Fruit fly (Drosophila melanogaster): Measurements from ENCODE around the gene Wdr81.
A peak's percentile ranks its signal among the peaks of the same experiment; 100 is the strongest.

Gene Wdr81

dm6 chr2L:11989729-11990128 lies 31.0 kb downstream of the Wdr81 start, which contains the start of the genes zuc and dgt2 (continued):
- TF ChIP-seq crol (GFP tag; IDR thresholded peaks at IDR 0.05) (no peak), tup (GFP tag; optimal IDR thresholded peaks at IDR 0.05) (no peak), CG2889 (GFP tag; IDR thresholded peaks at IDR 0.05) (no peak), dan (GFP tag; IDR thresholded peaks at IDR 0.05) (no peak), CG14441 (GFP tag; IDR thresholded peaks at IDR 0.05) (no peak), disco-r (GFP tag; optimal IDR thresholded peaks at IDR 0.05) (no peak), Med (GFP tag) (peak; percentile 72), fru (optimal IDR thresholded peaks at IDR 0.05) (no peak), kah (GFP tag; optimal IDR thresholded peaks at IDR 0.05) (no peak), sna (GFP tag; IDR thresholded peaks at IDR 0.05; ENCODE audit: partially characterized antibody) (no peak), sqz (GFP tag; optimal IDR thresholded peaks at IDR 0.05) (no peak), CG11695 (GFP tag; IDR thresholded peaks at IDR 0.05) (no peak), CG2129 (GFP tag; IDR thresholded peaks at IDR 0.05; ENCODE audit: partially characterized antibody) (no peak), fd3F (GFP tag; optimal IDR thresholded peaks at IDR 0.05) (no peak), pho (GFP tag; optimal IDR thresholded peaks at IDR 0.05) (no peak), Spps (tag; optimal IDR thresholded peaks at IDR 0.05) (no peak), HHEX (GFP tag; optimal IDR thresholded peaks at IDR 0.05) (no peak), maf-S (GFP tag; optimal IDR thresholded peaks at IDR 0.05) (no peak), CG18619 (GFP tag; optimal IDR thresholded peaks at IDR 0.05) (no peak), CG6175 (GFP tag; IDR thresholded peaks at IDR 0.05) (no peak), Mad (GFP tag; optimal IDR thresholded peaks at IDR 0.05) (no peak), pnt (GFP tag; optimal IDR thresholded peaks at IDR 0.05) (no peak), Hsf (GFP tag; optimal IDR thresholded peaks at IDR 0.05) (no peak), CG8765 (GFP tag; IDR thresholded peaks at IDR 0.05) (no peak)

dm6 chr2L:11989210-11989609 lies 31.6 kb downstream of the Wdr81 start:
- TF ChIP-seq jumu (GFP tag; optimal IDR thresholded peaks at IDR 0.05) = no peak
- TF ChIP-seq knrl (GFP tag; IDR thresholded peaks at IDR 0.05; ENCODE audit: partially characterized antibody) = no peak
- TF ChIP-seq CG4854 (GFP tag; optimal IDR thresholded peaks at IDR 0.05) = no peak
- TF ChIP-seq CG13424 (tag; optimal IDR thresholded peaks at IDR 0.05) = no peak
- TF ChIP-seq NC2β (GFP tag; optimal IDR thresholded peaks at IDR 0.05) = no peak
- no peak for TF ChIP-seq Antp (GFP tag; optimal IDR thresholded peaks at IDR 0.05)
- no peak for TF ChIP-seq ken (GFP tag; IDR thresholded peaks at IDR 0.05)
- no peak for TF ChIP-seq bsh (GFP tag; optimal IDR thresholded peaks at IDR 0.05)
- no peak for TF ChIP-seq CG17912 (GFP tag; optimal IDR thresholded peaks at IDR 0.05)
- TF ChIP-seq CG15514 (GFP tag; optimal IDR thresholded peaks at IDR 0.05) = no peak
- TF ChIP-seq CG6689 (GFP tag; IDR thresholded peaks at IDR 0.05) = no peak
- no peak for TF ChIP-seq az2 (GFP tag; optimal IDR thresholded peaks at IDR 0.05)

- TF ChIP-seq nau (GFP tag; optimal IDR thresholded peaks at IDR 0.05) (no peak), vfl (GFP tag; optimal IDR thresholded peaks at IDR 0.05) (peak; percentile 41), knrl (GFP tag; IDR thresholded peaks at IDR 0.05; ENCODE audit: partially characterized antibody) (0 out of 3 replicates have a peak, but pooled peaks have one; percentile 21), CG30431 (GFP tag; optimal IDR thresholded peaks at IDR 0.05) (no peak), Scr (GFP tag; IDR thresholded peaks at IDR 0.05; ENCODE audit: partially characterized antibody) (no peak), bab2 (GFP tag; optimal IDR thresholded peaks at IDR 0.05) (peak; percentile 41), chn (GFP tag; optimal IDR thresholded peaks at IDR 0.05) (peak; percentile 21), CG10147 (GFP tag; optimal IDR thresholded peaks at IDR 0.05) (peak; percentile 28), CG10979 (tag; optimal IDR thresholded peaks at IDR 0.05) (peak; percentile 34), gfzf (GFP tag; optimal IDR thresholded peaks at IDR 0.05) (peak; percentile 83), CG18011 (GFP tag; optimal IDR thresholded peaks at IDR 0.05) (peak; percentile 14), Myb (GFP tag; optimal IDR thresholded peaks at IDR 0.05) (peak; percentile 13), Xbp1 (GFP tag; optimal IDR thresholded peaks at IDR 0.05) (peak; percentile 61), CG10366 (GFP tag; IDR thresholded peaks at IDR 0.05) (peak; percentile 39; the same call in 1 of the 2 replicates), CG2199 (GFP tag; IDR thresholded peaks at IDR 0.05) (0 out of 3 replicates have a peak, but pooled peaks have one; percentile 29), pum (GFP tag; optimal IDR thresholded peaks at IDR 0.05) (peak; percentile 37), CG12071 (GFP tag; optimal IDR thresholded peaks at IDR 0.05) (no peak)
Measured at dm6 chr2L:11987945-11988344, 32.8 kb downstream of the Wdr81 start, which contains the start of the genes CG6686 and CG34163. CG6686 (minus strand) TSS chr2L:11988039. CG34163 (plus strand) TSS chr2L:11988270.
